Fruit fly (Drosophila melanogaster) S2 (cell line): ENCODE data around the gene CG18787.

Experiments
- CG8478 ChIP-seq: fragments of >200 bp; optimal IDR thresholded peaks from 2 replicates; lab custom pipeline; 2018
- CTCF ChIP-seq, 2 experiments: fragments of >200 bp; optimal IDR thresholded peaks; 2 replicates each; lab custom pipeline; 2018

- no peak for TF ChIP-seq CG8478 (lab: Kevin White, UChicago)
- TF ChIP-seq CTCF (optimal IDR thresholded peaks at IDR 0.05; lab: Kevin White, UChicago): no peak
These were observed 47.1 kb upstream of the CG18787 start, which contains the start of gene CG6770 for dm6 chr2L:12045941-12046855.
